Worm (Caenorhabditis elegans) whole organism, late embryonic: ENCODE results near the gene F58H1.8.

ENCODE experiments used
- C08G9.2 ChIP-seq: sonication (generic microtip); optimal IDR thresholded peaks from 2 replicates; lab custom pipeline; 2016; ENCODE audit warnings: mild to moderate bottlenecking, missing genetic modification characterization, moderate library complexity, missing compliant biosample characterization
- C38D4.7 ChIP-seq: fragments of 200-800 bp; sonication (Bioruptor generic); optimal IDR thresholded peaks from 2 replicates; lab custom pipeline; 2018; ENCODE audit warnings: mild to moderate bottlenecking, missing genetic modification characterization, moderate library complexity, missing compliant biosample characterization
- K02D7.2 ChIP-seq: sonication (generic microtip); optimal IDR thresholded peaks from 2 replicates; lab custom pipeline; 2017; ENCODE audit warnings: mild to moderate bottlenecking, missing genetic modification characterization, missing compliant biosample characterization
- K09A11.1 ChIP-seq: sonication (generic microtip); optimal IDR thresholded peaks from 2 replicates; lab custom pipeline; 2017; ENCODE audit warnings: antibody characterized with exemption, mild to moderate bottlenecking, missing genetic modification characterization, missing compliant biosample characterization; ENCODE audit not compliant: insufficient read depth
- Y22D7AL.16 ChIP-seq: sonication (generic microtip); optimal IDR thresholded peaks from 2 replicates; lab custom pipeline; 2016; ENCODE audit warnings: missing genetic modification characterization, missing compliant biosample characterization
- ama-1 ChIP-seq: fragments of 150-350 bp; optimal IDR thresholded peaks from 2 replicates; lab custom pipeline; 2014
- ceh-14 ChIP-seq: sonication (generic microtip); optimal IDR thresholded peaks from 2 replicates; lab custom pipeline; 2016; ENCODE audit warnings: missing genotype, missing genetic modification characterization, missing compliant biosample characterization
- ceh-18 ChIP-seq: sonication (generic microtip); optimal IDR thresholded peaks from 2 replicates; lab custom pipeline; 2016; ENCODE audit warnings: missing genetic modification characterization, missing compliant biosample characterization
- ceh-19 ChIP-seq: fragments of 200-800 bp; sonication (Bioruptor generic); optimal IDR thresholded peaks from 2 replicates; lab custom pipeline; 2018; ENCODE audit warnings: mild to moderate bottlenecking, missing genetic modification characterization, missing compliant biosample characterization
- ceh-31 ChIP-seq: sonication (generic microtip); optimal IDR thresholded peaks from 2 replicates; lab custom pipeline; 2016; ENCODE audit warnings: missing genetic modification characterization, missing compliant biosample characterization
- ceh-34 ChIP-seq: sonication (generic microtip); optimal IDR thresholded peaks from 2 replicates; lab custom pipeline; 2016; ENCODE audit warnings: mild to moderate bottlenecking, missing genetic modification characterization, missing compliant biosample characterization
- ceh-48 ChIP-seq: sonication (generic microtip); optimal IDR thresholded peaks from 2 replicates; lab custom pipeline; 2016; ENCODE audit warnings: missing genetic modification characterization, inconsistent platforms, missing compliant biosample characterization
- ceh-9 ChIP-seq: sonication (generic microtip); optimal IDR thresholded peaks from 2 replicates; lab custom pipeline; 2016; ENCODE audit warnings: mild to moderate bottlenecking, missing genetic modification characterization, inconsistent platforms, missing compliant biosample characterization
- dve-1 ChIP-seq: sonication (generic microtip); optimal IDR thresholded peaks from 2 replicates; lab custom pipeline; 2017; ENCODE audit warnings: antibody characterized with exemption, mild to moderate bottlenecking, missing genetic modification characterization, missing compliant biosample characterization
- elt-2 ChIP-seq: sonication (generic microtip); optimal IDR thresholded peaks from 2 replicates; lab custom pipeline; 2016; ENCODE audit warnings: missing genetic modification reagents, missing genetic modification characterization, missing compliant biosample characterization
- fax-1 ChIP-seq: sonication (generic microtip); optimal IDR thresholded peaks from 2 replicates; lab custom pipeline; 2016; ENCODE audit warnings: missing genotype, missing genetic modification characterization, missing compliant biosample characterization
- hlh-30 ChIP-seq: sonication (generic microtip); optimal IDR thresholded peaks from 2 replicates; lab custom pipeline; 2017; ENCODE audit warnings: antibody characterized with exemption, missing genetic modification characterization, missing compliant biosample characterization; ENCODE audit not compliant: insufficient read depth
- hlh-6 ChIP-seq: sonication (generic microtip); optimal IDR thresholded peaks from 2 replicates; lab custom pipeline; 2016; ENCODE audit warnings: missing genotype, missing genetic modification characterization, missing compliant biosample characterization
- lin-11 ChIP-seq: fragments of 200-800 bp; sonication (Bioruptor generic); optimal IDR thresholded peaks from 2 replicates; lab custom pipeline; 2018; ENCODE audit warnings: mild to moderate bottlenecking, missing genetic modification characterization, missing compliant biosample characterization
- madf-2 ChIP-seq: sonication (generic microtip); optimal IDR thresholded peaks from 2 replicates; lab custom pipeline; 2017; ENCODE audit warnings: missing genetic modification characterization, missing compliant biosample characterization
- nfya-1 ChIP-seq: sonication (generic microtip); optimal IDR thresholded peaks from 2 replicates; lab custom pipeline; 2017; ENCODE audit warnings: missing genetic modification characterization, mild to moderate bottlenecking, missing compliant biosample characterization, antibody characterized with exemption, moderate library complexity
- nhr-11 ChIP-seq: fragments of 150-350 bp; optimal IDR thresholded peaks from 2 replicates; lab custom pipeline; 2014; ENCODE audit warnings: missing biosample characterization, missing genetic modification characterization
- nhr-232 ChIP-seq: sonication (generic microtip); optimal IDR thresholded peaks from 2 replicates; lab custom pipeline; 2016; ENCODE audit warnings: missing genetic modification characterization, missing compliant biosample characterization
- pqm-1 ChIP-seq: sonication (generic microtip); optimal IDR thresholded peaks from 2 replicates; lab custom pipeline; 2016; ENCODE audit warnings: missing genetic modification characterization, missing compliant biosample characterization
- ref-2 ChIP-seq: sonication (generic microtip); optimal IDR thresholded peaks from 2 replicates; lab custom pipeline; 2016; ENCODE audit warnings: missing genetic modification characterization, missing compliant biosample characterization
- rnt-1 ChIP-seq: sonication (generic microtip); optimal IDR thresholded peaks from 2 replicates; lab custom pipeline; 2016; ENCODE audit warnings: missing genetic modification characterization, missing compliant biosample characterization
- sox-2 ChIP-seq: fragments of 200-800 bp; sonication (Bioruptor generic); IDR thresholded peaks from 2 replicates; pipeline ENCODE4 v1.3.6; 2022; ENCODE audit warnings: missing genetic modification reagents, missing genetic modification characterization, missing compliant biosample characterization
- sox-4 ChIP-seq: sonication (generic microtip); optimal IDR thresholded peaks from 2 replicates; lab custom pipeline; 2017; ENCODE audit warnings: mild to moderate bottlenecking, missing genetic modification characterization, inconsistent platforms, missing compliant biosample characterization
- syd-9 ChIP-seq: sonication (generic microtip); optimal IDR thresholded peaks from 2 replicates; lab custom pipeline; 2016; ENCODE audit warnings: mild to moderate bottlenecking, missing genetic modification characterization, moderate library complexity, missing compliant biosample characterization
- tbx-2 ChIP-seq: sonication (generic microtip); optimal IDR thresholded peaks from 2 replicates; lab custom pipeline; 2016; ENCODE audit warnings: missing genetic modification characterization, missing compliant biosample characterization
- unc-3 ChIP-seq, 2 experiments: fragments of 200-800 bp in 1 of 2; sonication (Bioruptor generic) in 1 of 2; sonication (generic microtip) in 1 of 2; conservative IDR thresholded peaks in 1 of 2; optimal IDR thresholded peaks in 1 of 2; 2 replicates each; pipeline versions ENCODE4 v1.3.6 to Lab custom; 2016 to 2022; ENCODE audit warnings: missing compliant biosample characterization in 2 of 2, missing genetic modification characterization in 2 of 2, missing genetic modification reagents in 1 of 2
- unc-42 ChIP-seq: sonication (generic microtip); optimal IDR thresholded peaks from 2 replicates; lab custom pipeline; 2016; ENCODE audit warnings: missing genotype, missing genetic modification characterization, missing compliant biosample characterization
- unc-55 ChIP-seq: sonication (generic microtip); optimal IDR thresholded peaks from 2 replicates; lab custom pipeline; 2017; ENCODE audit warnings: missing biosample characterization, missing genetic modification reagents, missing genetic modification characterization
- ztf-16 ChIP-seq: sonication (generic microtip); optimal IDR thresholded peaks from 2 replicates; lab custom pipeline; 2017; ENCODE audit warnings: missing genetic modification characterization, missing compliant biosample characterization

F58H1.8 gene

DNA sequence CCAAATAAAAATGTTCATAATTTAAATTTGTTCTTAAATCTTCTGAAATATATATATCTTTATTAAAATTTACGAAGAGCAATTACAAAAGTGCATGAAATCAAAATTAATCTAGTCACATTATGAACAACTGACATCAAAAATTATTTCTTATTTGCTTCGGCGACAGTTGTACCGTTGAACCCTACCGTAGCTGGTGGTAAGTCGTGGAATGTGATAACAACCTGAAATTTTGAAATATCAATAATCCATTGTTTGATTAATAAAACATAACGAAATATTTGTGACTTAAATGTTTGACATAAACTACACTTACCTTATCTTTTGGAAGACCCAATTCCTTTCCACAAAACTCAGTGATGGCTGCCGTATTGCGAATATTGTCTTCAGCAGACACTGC is 41.8 kb downstream of the F58H1.8 start:
- no peak for TF ChIP-seq unc-3 (GFP tag; conservative IDR thresholded peaks at IDR 0.05; lab: Robert Waterston, UW)
- no peak for TF ChIP-seq unc-3 (tag; optimal IDR thresholded peaks at IDR 0.05; lab: Kevin White, UChicago)
- no peak for TF ChIP-seq C08G9.2 (tag; lab: Kevin White, UChicago)

DNA sequence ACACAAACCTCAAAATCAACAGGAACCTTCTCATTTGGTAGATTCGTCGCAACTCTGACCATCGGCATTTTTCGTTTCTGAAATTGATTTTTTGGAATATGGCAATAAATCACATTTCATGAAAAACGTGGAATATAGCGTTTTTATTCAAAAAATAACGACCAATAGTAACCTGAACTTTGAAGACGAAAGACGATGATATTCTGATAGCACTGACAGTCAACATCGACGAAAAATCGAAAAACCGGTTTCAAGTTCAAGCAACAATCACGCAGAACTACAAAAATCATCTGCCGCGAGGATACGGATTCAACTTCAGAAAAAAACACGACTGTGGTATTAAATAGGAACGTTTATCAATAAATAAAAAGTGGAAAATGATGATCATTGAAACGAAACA is 43.2 kb downstream of the F58H1.8 start, which contains the start of gene mif-2:
Gene mif-2 (minus strand): TSS at position 281 of the 400 bp plus-strand sequence.
- TF ChIP-seq sox-2 = no peak
- no peak for TF ChIP-seq unc-55 (GFP tag; lab: Kevin White, UChicago)
- TF ChIP-seq ceh-19 (GFP tag; lab: Kevin White, UChicago) = no peak
- TF ChIP-seq sox-4 (tag; lab: Kevin White, UChicago) = no peak

DNA sequence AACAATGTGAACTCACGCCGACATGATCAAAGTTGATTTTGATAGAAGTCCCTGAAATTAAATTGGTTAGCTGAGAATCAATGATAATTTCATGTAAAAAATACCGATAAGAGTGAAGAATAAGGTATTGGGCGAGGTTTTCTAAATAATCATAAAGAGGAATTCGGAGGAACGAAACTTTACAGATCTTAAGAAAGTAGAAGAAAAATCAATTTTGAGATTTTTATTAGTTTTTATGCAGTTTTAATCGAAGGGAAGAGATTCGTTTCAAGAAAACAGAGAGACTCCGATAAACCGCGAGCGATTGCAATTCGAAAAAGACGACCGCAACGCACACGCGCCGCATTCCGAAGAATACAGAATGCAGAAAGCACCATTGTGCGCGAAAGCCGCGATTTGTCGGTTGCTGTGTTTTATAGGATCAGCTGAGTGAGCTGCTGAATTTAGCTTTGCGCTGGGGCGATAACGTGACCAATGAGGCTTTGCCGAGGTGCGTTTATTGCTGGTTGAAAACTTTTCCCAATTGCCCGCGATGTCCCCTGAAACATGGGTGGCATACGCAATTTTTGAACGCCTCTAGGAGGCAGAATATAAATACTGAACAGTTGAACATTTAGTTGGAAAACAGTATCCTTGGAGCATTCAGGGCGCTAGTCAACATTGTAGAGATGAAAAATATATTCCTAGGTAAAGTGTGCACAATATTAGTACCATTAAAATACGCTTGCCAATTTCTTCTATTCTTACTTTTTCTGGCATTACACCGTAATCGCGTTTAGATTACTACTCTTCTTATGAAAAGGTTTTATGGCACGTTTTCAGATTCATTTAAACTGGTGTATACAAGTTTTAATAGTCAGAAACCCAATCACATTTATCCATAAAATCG is 45.0 kb downstream of the F58H1.8 start, which contains the start of gene snr-4:
Gene snr-4 (minus strand): TSS at position 51 of the 889 bp plus-strand sequence.
- TF ChIP-seq ceh-18 = peak; percentile 84
- TF ChIP-seq K09A11.1 (tag; lab: Kevin White, UChicago) = peak; percentile 10
- peak; percentile 15 for TF ChIP-seq ztf-16 (tag; lab: Kevin White, UChicago)
- peak; percentile 70 for TF ChIP-seq unc-42
- TF ChIP-seq fax-1 (tag; lab: Kevin White, UChicago) = peak; percentile 2
- TF ChIP-seq syd-9 (tag; lab: Kevin White, UChicago) = no peak
- TF ChIP-seq ceh-34 = peak; percentile 63
- TF ChIP-seq ama-1 (lab: Kevin White, UChicago) = peak; percentile 93
- no peak for TF ChIP-seq unc-3 (GFP tag; conservative IDR thresholded peaks at IDR 0.05; lab: Robert Waterston, UW)
- peak; percentile 11 for TF ChIP-seq unc-3 (tag; optimal IDR thresholded peaks at IDR 0.05; lab: Kevin White, UChicago)
- TF ChIP-seq sox-2 = peak; percentile 85
- no peak for TF ChIP-seq Y22D7AL.16 (tag; lab: Kevin White, UChicago)
- TF ChIP-seq K02D7.2 = no peak
- TF ChIP-seq C38D4.7 = peak; percentile 31
- TF ChIP-seq tbx-2 (tag; lab: Kevin White, UChicago) = peak; percentile 66
- TF ChIP-seq ceh-14 (tag; lab: Kevin White, UChicago) = peak; percentile 1
- TF ChIP-seq elt-2 (tag; lab: Kevin White, UChicago) = peak; percentile 58
- peak; percentile 51 for TF ChIP-seq ceh-31 (tag; lab: Kevin White, UChicago)
- no peak for TF ChIP-seq nhr-11 (tag; lab: Kevin White, UChicago)
- peak; percentile 58 for TF ChIP-seq ref-2 (tag; lab: Kevin White, UChicago)
- peak; percentile 73 for TF ChIP-seq hlh-30 (tag; lab: Kevin White, UChicago)
- TF ChIP-seq pqm-1 (tag; lab: Kevin White, UChicago) = no peak
- no peak for TF ChIP-seq ceh-9 (tag; lab: Kevin White, UChicago)
- peak; percentile 69 for TF ChIP-seq rnt-1 (tag; lab: Kevin White, UChicago)
- peak; percentile 89 for TF ChIP-seq nfya-1
- peak; percentile 67 for TF ChIP-seq dve-1
- TF ChIP-seq, all 69 proteins: peak for 19

DNA sequence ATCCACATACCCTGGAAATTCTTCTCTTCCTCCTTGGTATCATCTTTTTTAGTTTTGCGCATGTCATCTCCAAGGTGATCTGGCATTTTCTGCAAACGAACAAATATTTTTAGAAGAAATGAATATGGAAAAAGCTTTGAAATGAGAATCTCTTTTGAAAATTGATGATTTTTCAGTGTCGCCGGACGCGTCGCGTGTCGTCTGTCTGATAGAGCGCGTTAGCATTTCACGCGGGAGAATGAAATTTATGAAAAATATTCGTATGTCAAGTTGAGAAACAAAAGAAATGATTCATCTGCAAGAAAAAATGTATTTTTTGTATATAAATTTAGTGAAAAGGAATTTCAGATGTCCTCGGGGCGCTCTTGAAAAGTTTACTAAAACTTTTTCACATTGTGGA is 47.4 kb downstream of the F58H1.8 start, which contains the start of gene rpt-1:
Gene rpt-1 (minus strand): TSS at position 89 of the 400 bp plus-strand sequence.
- TF ChIP-seq ztf-16 (tag; lab: Kevin White, UChicago) = no peak
- TF ChIP-seq C38D4.7 = no peak
- TF ChIP-seq ceh-48 (tag; lab: Kevin White, UChicago) = no peak
- TF ChIP-seq nhr-232 = no peak
- no peak for TF ChIP-seq K09A11.1 (tag; lab: Kevin White, UChicago)
- TF ChIP-seq ama-1 (lab: Kevin White, UChicago) = peak; percentile 18
- TF ChIP-seq ceh-34 = peak; percentile 41
- no peak for TF ChIP-seq ceh-18
- no peak for TF ChIP-seq hlh-6
- TF ChIP-seq ref-2 (tag; lab: Kevin White, UChicago) = no peak
- TF ChIP-seq nfya-1 = peak; percentile 48
- no peak for TF ChIP-seq ceh-14 (tag; lab: Kevin White, UChicago)
- peak; percentile 41 for TF ChIP-seq elt-2 (tag; lab: Kevin White, UChicago)
- TF ChIP-seq ceh-31 (tag; lab: Kevin White, UChicago) = peak; percentile 42
- TF ChIP-seq madf-2 (tag; lab: Kevin White, UChicago) = no peak
- TF ChIP-seq hlh-30 (tag; lab: Kevin White, UChicago) = no peak
- no peak for TF ChIP-seq dve-1
- no peak for TF ChIP-seq lin-11 (tag; lab: Kevin White, UChicago)
- TF ChIP-seq syd-9 (tag; lab: Kevin White, UChicago) = no peak
- TF ChIP-seq, all 69 proteins: peak for 5
